Worm (Caenorhabditis elegans) whole organism, L4 larva: ENCODE measurements around the gene ZK666.12.

Experiments
- F37D6.2 ChIP-seq: sonication (generic microtip); optimal IDR thresholded peaks from 2 replicates; lab custom pipeline; 2016; ENCODE audit warnings: mild to moderate bottlenecking, missing genetic modification characterization, missing compliant biosample characterization
- F44E2.7 ChIP-seq: fragments of 200-800 bp; sonication (Bioruptor generic); IDR thresholded peaks from 2 replicates; pipeline ENCODE4 v2.1.2; 2022; ENCODE audit warnings: missing genetic modification characterization, missing compliant biosample characterization
- T20F7.1 ChIP-seq: fragments of 200-800 bp; sonication (Bioruptor generic); optimal IDR thresholded peaks from 2 replicates; lab custom pipeline; 2018; ENCODE audit warnings: mild to moderate bottlenecking, missing genetic modification characterization, missing compliant biosample characterization
- T26A8.4 ChIP-seq: fragments of 200-800 bp; sonication (Bioruptor generic); IDR thresholded peaks from 2 replicates; pipeline ENCODE4 v1.3.6; 2022; ENCODE audit warnings: missing genetic modification characterization, missing compliant biosample characterization
- Y105C5A.15 ChIP-seq: fragments of 200-800 bp; sonication (Bioruptor generic); IDR thresholded peaks from 2 replicates; pipeline ENCODE4 v1.3.6; 2022; ENCODE audit warnings: missing genetic modification characterization, missing compliant biosample characterization
- aha-1 ChIP-seq: fragments of 150-350 bp; peaks from one replicate; lab custom pipeline; 2014; ENCODE audit warnings: missing biosample characterization, missing genetic modification characterization
- ceh-32 ChIP-seq: sonication (generic microtip); optimal IDR thresholded peaks from 2 replicates; lab custom pipeline; 2016; ENCODE audit warnings: mild to moderate bottlenecking, missing genetic modification characterization, missing compliant biosample characterization; ENCODE audit not compliant: poor library complexity
- ceh-62 ChIP-seq: sonication (generic microtip); optimal IDR thresholded peaks from 2 replicates; lab custom pipeline; 2017; ENCODE audit warnings: missing biosample characterization, missing genetic modification characterization
- daf-19 ChIP-seq: fragments of 200-800 bp; sonication (Bioruptor generic); conservative IDR thresholded peaks from 2 replicates; pipeline ENCODE4 v1.3.6; 2022; ENCODE audit warnings: missing genetic modification characterization, missing compliant biosample characterization
- dmd-6 ChIP-seq: fragments of 200-800 bp; sonication (Bioruptor generic); IDR thresholded peaks from 2 replicates; pipeline ENCODE4 v1.3.6; 2022; ENCODE audit warnings: missing genetic modification reagents, missing genetic modification characterization, missing compliant biosample characterization
- fos-1 ChIP-seq: fragments of 150-350 bp; optimal IDR thresholded peaks from 2 replicates; lab custom pipeline; 2014; ENCODE audit warnings: missing biosample characterization, missing genetic modification characterization
- gei-8 ChIP-seq: fragments of 200-800 bp; sonication (Bioruptor generic); optimal IDR thresholded peaks from 2 replicates; lab custom pipeline; 2018; ENCODE audit warnings: mild to moderate bottlenecking, missing genetic modification characterization, missing compliant biosample characterization
- hif-1 ChIP-seq, 2 experiments: sonication (generic microtip); optimal IDR thresholded peaks; 2 replicates each; lab custom pipeline; 2016 to 2017; ENCODE audit warnings: missing compliant biosample characterization in 2 of 2, missing genetic modification characterization in 2 of 2, missing genetic modification reagents in 2 of 2, missing genotype in 2 of 2, mild to moderate bottlenecking in 1 of 2
- hlh-11 ChIP-seq: fragments of 200-800 bp; sonication (Bioruptor generic); optimal IDR thresholded peaks from 2 replicates; lab custom pipeline; 2018; ENCODE audit warnings: mild to moderate bottlenecking, missing genetic modification characterization, missing compliant biosample characterization
- hlh-30 ChIP-seq: sonication (generic microtip); optimal IDR thresholded peaks from 2 replicates; lab custom pipeline; 2017; ENCODE audit warnings: antibody characterized with exemption, mild to moderate bottlenecking, missing genetic modification characterization, missing compliant biosample characterization; ENCODE audit not compliant: insufficient read depth
- lin-38 ChIP-seq: fragments of 200-800 bp; sonication (Bioruptor generic); IDR thresholded peaks from 2 replicates; pipeline ENCODE4 v1.3.6; 2022; ENCODE audit warnings: missing genetic modification reagents, missing genetic modification characterization, missing compliant biosample characterization
- lsy-2 ChIP-seq, 2 experiments: fragments of 150-350 bp in 1 of 2; sonication (generic microtip) in 1 of 2; optimal IDR thresholded peaks; 2 replicates each; lab custom pipeline; 2014 to 2017; ENCODE audit warnings: missing biosample characterization in 2 of 2, missing genetic modification characterization in 2 of 2
- madf-9 ChIP-seq: fragments of 200-800 bp; sonication (Bioruptor generic); conservative IDR thresholded peaks from 2 replicates; pipeline ENCODE4 v1.3.6; 2022; ENCODE audit warnings: missing genetic modification reagents, missing genetic modification characterization, missing compliant biosample characterization
- mes-2 ChIP-seq: sonication (generic microtip); optimal IDR thresholded peaks from 2 replicates; lab custom pipeline; 2016; ENCODE audit warnings: missing genotype, mild to moderate bottlenecking, missing genetic modification characterization, missing compliant biosample characterization; ENCODE audit not compliant: poor library complexity, severe bottlenecking
- nhr-102 ChIP-seq: sonication (generic microtip); optimal IDR thresholded peaks from 2 replicates; lab custom pipeline; 2016; ENCODE audit warnings: mild to moderate bottlenecking, missing genetic modification characterization, moderate library complexity, missing compliant biosample characterization
- nhr-11 ChIP-seq: fragments of 150-350 bp; optimal IDR thresholded peaks from 2 replicates; lab custom pipeline; 2014; ENCODE audit warnings: missing biosample characterization, missing genetic modification characterization
- nhr-25 ChIP-seq: sonication (generic microtip); optimal IDR thresholded peaks from 2 replicates; lab custom pipeline; 2017; ENCODE audit warnings: missing genetic modification characterization, mild to moderate bottlenecking, missing compliant biosample characterization, antibody characterized with exemption, moderate library complexity, borderline replicate concordance; ENCODE audit not compliant: insufficient read depth
- nhr-28 ChIP-seq: fragments of 150-350 bp; optimal IDR thresholded peaks from 2 replicates; lab custom pipeline; 2014; ENCODE audit warnings: missing biosample characterization, missing genetic modification characterization
- nhr-41 ChIP-seq: fragments of 200-800 bp; sonication (Bioruptor generic); IDR thresholded peaks from 2 replicates; pipeline ENCODE4 v1.3.6; 2022; ENCODE audit warnings: missing genetic modification reagents, missing genetic modification characterization, missing compliant biosample characterization
- nhr-42 ChIP-seq: fragments of 200-800 bp; sonication (Bioruptor generic); IDR thresholded peaks from 2 replicates; pipeline ENCODE4 v1.3.6; 2022; ENCODE audit warnings: missing genetic modification characterization, missing compliant biosample characterization
- nhr-48 ChIP-seq: sonication (generic microtip); optimal IDR thresholded peaks from 2 replicates; lab custom pipeline; 2016; ENCODE audit warnings: mild to moderate bottlenecking, missing genetic modification characterization, missing compliant biosample characterization
- nhr-6 ChIP-seq: fragments of 150-350 bp; optimal IDR thresholded peaks from 2 replicates; lab custom pipeline; 2014; ENCODE audit warnings: missing biosample characterization, missing genetic modification characterization
- nhr-77 ChIP-seq: fragments of 150-350 bp; optimal IDR thresholded peaks from 2 replicates; lab custom pipeline; 2014; ENCODE audit warnings: missing biosample characterization, missing genetic modification characterization
- pqm-1 ChIP-seq: sonication (generic microtip); optimal IDR thresholded peaks from 2 replicates; lab custom pipeline; 2017; ENCODE audit warnings: missing biosample characterization, missing genetic modification characterization
- rbr-2 ChIP-seq: sonication (generic microtip); optimal IDR thresholded peaks from 2 replicates; lab custom pipeline; 2016; ENCODE audit warnings: missing genotype, missing genetic modification characterization, missing compliant biosample characterization
- spr-1 ChIP-seq: sonication (generic microtip); optimal IDR thresholded peaks from 2 replicates; lab custom pipeline; 2016; ENCODE audit warnings: mild to moderate bottlenecking, missing genetic modification characterization, missing compliant biosample characterization
- unc-62 ChIP-seq, 3 experiments: fragments of 150-350 bp in 1 of 3; sonication (generic microtip); optimal IDR thresholded peaks in 2 of 3; peaks in 1 of 3; 1 replicate in 1 of 3; 2 replicates in 2 of 3; lab custom pipeline; 2014 to 2017; ENCODE audit warnings: missing biosample characterization in 3 of 3, missing genetic modification characterization in 3 of 3, missing genetic modification reagents in 3 of 3, missing genotype in 1 of 3
- zag-1 ChIP-seq: fragments of 150-350 bp; optimal IDR thresholded peaks from 2 replicates; lab custom pipeline; 2014; ENCODE audit warnings: missing biosample characterization, missing genetic modification characterization
- zip-2 ChIP-seq: fragments of 150-350 bp; optimal IDR thresholded peaks from 2 replicates; lab custom pipeline; 2014; ENCODE audit warnings: missing biosample characterization, missing genetic modification characterization
- ztf-7 ChIP-seq: fragments of 150-350 bp; optimal IDR thresholded peaks from 2 replicates; lab custom pipeline; 2014; ENCODE audit warnings: missing biosample characterization, missing genetic modification characterization

ZK666.12 gene

ce11 chrII:10479348-10479747 lies 16.7 kb upstream of the ZK666.12 start, which contains the start of gene clec-59:
clec-59 (minus strand) TSS chrII:10479448.
- no peak for TF ChIP-seq lin-38 (GFP tag; lab: Robert Waterston, UW)
- TF ChIP-seq ceh-32 (tag; lab: Kevin White, UChicago) = no peak
- TF ChIP-seq rbr-2 (tag; lab: Kevin White, UChicago) = no peak
- no peak for TF ChIP-seq daf-19 (GFP tag; lab: Robert Waterston, UW)
- TF ChIP-seq Y105C5A.15 (GFP tag; lab: Robert Waterston, UW) = no peak
- TF ChIP-seq nhr-11 (tag; lab: Kevin White, UChicago) = no peak
- TF ChIP-seq nhr-25 (tag; lab: Kevin White, UChicago) = no peak
- TF ChIP-seq nhr-48 (tag; lab: Kevin White, UChicago) = no peak
- TF ChIP-seq madf-9 (GFP tag; lab: Robert Waterston, UW) = no peak
- TF ChIP-seq nhr-102 (tag; lab: Kevin White, UChicago) = no peak
- no peak for TF ChIP-seq spr-1 (tag; lab: Kevin White, UChicago)

ce11 chrII:10480043-10480442 lies 16.0 kb upstream of the ZK666.12 start:
- TF ChIP-seq zip-2 (tag; lab: Kevin White, UChicago) (no peak), gei-8 (GFP tag; lab: Kevin White, UChicago) (no peak), zag-1 (tag; lab: Kevin White, UChicago) (no peak), ceh-62 (tag; lab: Kevin White, UChicago) (no peak), aha-1 (peak; percentile 91), F44E2.7 (GFP tag; lab: Robert Waterston, UW) (no peak)
- TF ChIP-seq, all 104 proteins: peak for 1

- TF ChIP-seq nhr-42 (GFP tag; lab: Robert Waterston, UW) (no peak), madf-9 (GFP tag; lab: Robert Waterston, UW) (no peak), F37D6.2 (tag; lab: Kevin White, UChicago) (no peak), dmd-6 (GFP tag; lab: Robert Waterston, UW) (peak; percentile 27; the same call in 1 of the 2 replicates), fos-1 (no peak), mes-2 (tag; lab: Kevin White, UChicago) (no peak), lsy-2 (tag; optimal IDR thresholded peaks at IDR 0.05; lab: Kevin White, UChicago) (no peak), T26A8.4 (GFP tag; lab: Robert Waterston, UW) (no peak), pqm-1 (tag; lab: Kevin White, UChicago) (peak; percentile 2), gei-8 (GFP tag; lab: Kevin White, UChicago) (no peak), nhr-28 (tag; lab: Kevin White, UChicago) (peak; percentile 73), nhr-41 (no peak), hif-1 (tag; optimal IDR thresholded peaks at IDR 0.05; lab: Kevin White, UChicago) (no peak), unc-62 (GFP tag; optimal IDR thresholded peaks at IDR 0.05 in 1 of 2; lab: Kevin White, UChicago) (no peak), unc-62 (tag; optimal IDR thresholded peaks at IDR 0.05; lab: Kevin White, UChicago) (no peak), nhr-77 (no peak), nhr-6 (tag; lab: Kevin White, UChicago) (no peak), T20F7.1 (no peak), hlh-11 (tag; lab: Kevin White, UChicago) (peak; percentile 37), hlh-30 (tag; lab: Kevin White, UChicago) (no peak), ztf-7 (tag; lab: Kevin White, UChicago) (no peak)
- TF ChIP-seq, all 104 proteins: peak for 4
These were observed 14.0 kb upstream of the ZK666.12 start, which contains the start of the genes clec-60 and ZK666.11 for ce11 chrII:10481824-10482556. clec-60 (minus strand) TSS chrII:10481874. ZK666.11 (plus strand) TSS chrII:10482522.
